Fruit fly (Drosophila melanogaster): ENCODE data around the gene CG4783.

DNA sequence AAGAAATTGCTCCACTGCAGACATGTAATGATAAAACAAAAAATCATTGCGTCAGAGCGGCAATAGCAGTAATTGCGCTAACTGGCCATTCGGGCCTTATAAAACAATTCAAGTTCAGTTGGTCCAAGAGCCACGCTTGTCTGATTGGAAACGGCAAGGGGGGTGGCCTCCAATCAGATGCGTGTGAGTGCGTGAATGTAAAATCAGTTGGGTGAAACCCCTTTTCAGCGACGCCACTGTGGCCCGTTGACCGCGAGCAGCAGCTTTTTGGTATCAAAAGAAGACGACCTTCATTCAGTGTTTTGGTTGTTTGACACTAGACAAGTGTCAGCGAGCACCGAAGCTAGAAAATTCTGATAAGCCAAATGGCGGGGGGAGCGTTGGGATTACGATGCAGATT lies 45.9 kb upstream of the CG4783 start:
- TF ChIP-seq pad (GFP tag; optimal IDR thresholded peaks at IDR 0.05), result no peak
- no peak for TF ChIP-seq Crg-1 (GFP tag; optimal IDR thresholded peaks at IDR 0.05)

Data from whole organism, adult.